Worm (Caenorhabditis elegans) whole organism, L4 larva: ENCODE results near the gene F40G9.6.
A peak's percentile ranks its signal among the peaks of the same experiment; 100 is the strongest.

ENCODE experiments used
- F26F4.8 ChIP-seq: fragments of 200-800 bp; sonication (Bioruptor generic); conservative IDR thresholded peaks from 2 replicates; pipeline ENCODE4 v1.3.6; 2022; ENCODE audit warnings: missing genetic modification characterization, missing compliant biosample characterization
- F37D6.2 ChIP-seq: sonication (generic microtip); optimal IDR thresholded peaks from 2 replicates; lab custom pipeline; 2016; ENCODE audit warnings: mild to moderate bottlenecking, missing genetic modification characterization, missing compliant biosample characterization
- F44E2.7 ChIP-seq: fragments of 200-800 bp; sonication (Bioruptor generic); IDR thresholded peaks from 2 replicates; pipeline ENCODE4 v2.1.2; 2022; ENCODE audit warnings: missing genetic modification characterization, missing compliant biosample characterization
- F49E8.2 ChIP-seq: sonication (generic microtip); optimal IDR thresholded peaks from 2 replicates; lab custom pipeline; 2016; ENCODE audit warnings: missing compliant biosample characterization, mild to moderate bottlenecking, missing genetic modification characterization, borderline replicate concordance
- R02D3.7 ChIP-seq: fragments of 150-350 bp; sonication (generic microtip); optimal IDR thresholded peaks from 3 replicates; lab custom pipeline; 2014; ENCODE audit warnings: missing biosample characterization, missing genetic modification characterization
- Y105C5A.15 ChIP-seq: fragments of 200-800 bp; sonication (Bioruptor generic); IDR thresholded peaks from 2 replicates; pipeline ENCODE4 v1.3.6; 2022; ENCODE audit warnings: missing genetic modification characterization, missing compliant biosample characterization
- Y48G9A.11 ChIP-seq: fragments of 200-800 bp; sonication (Bioruptor generic); IDR thresholded peaks from 2 replicates; pipeline ENCODE4 v1.3.6; 2022; ENCODE audit warnings: missing genetic modification reagents, missing genetic modification characterization, missing compliant biosample characterization
- Y75B8A.6 ChIP-seq: fragments of 200-800 bp; sonication (Bioruptor generic); IDR thresholded peaks from 2 replicates; pipeline ENCODE4 v1.3.6; 2022; ENCODE audit warnings: missing genetic modification reagents, missing genetic modification characterization, missing compliant biosample characterization
- aha-1 ChIP-seq: fragments of 150-350 bp; peaks from one replicate; lab custom pipeline; 2014; ENCODE audit warnings: missing biosample characterization, missing genetic modification characterization
- arid-1 ChIP-seq: fragments of 200-800 bp; sonication (Bioruptor generic); conservative IDR thresholded peaks from 2 replicates; pipeline ENCODE4 v1.3.6; 2022; ENCODE audit warnings: missing genetic modification reagents, missing genetic modification characterization, missing compliant biosample characterization
- ceh-62 ChIP-seq: sonication (generic microtip); optimal IDR thresholded peaks from 2 replicates; lab custom pipeline; 2017; ENCODE audit warnings: missing biosample characterization, missing genetic modification characterization
- ces-1 ChIP-seq: fragments of 150-350 bp; sonication (generic microtip); optimal IDR thresholded peaks from 4 replicates; lab custom pipeline; 2014; ENCODE audit warnings: missing biosample characterization, missing genetic modification reagents, missing genetic modification characterization
- ctbp-1 ChIP-seq: fragments of 200-800 bp; sonication (Bioruptor generic); IDR thresholded peaks from 2 replicates; pipeline ENCODE4 v1.3.6; 2022; ENCODE audit warnings: missing genetic modification reagents, missing genetic modification characterization, missing compliant biosample characterization
- daf-12 ChIP-seq: fragments of 150-350 bp; optimal IDR thresholded peaks from 2 replicates; lab custom pipeline; 2014; ENCODE audit warnings: missing biosample characterization, missing genetic modification reagents, missing genetic modification characterization
- daf-16 ChIP-seq, 3 experiments: sonication (generic microtip); optimal IDR thresholded peaks; 2 replicates each; lab custom pipeline; 2016 to 2017; ENCODE audit warnings: missing genetic modification characterization in 3 of 3, missing genetic modification reagents in 3 of 3, mild to moderate bottlenecking in 2 of 3, missing compliant biosample characterization in 2 of 3, missing biosample characterization in 1 of 3, moderate library complexity in 1 of 3
- daf-8 ChIP-seq: fragments of 200-800 bp; sonication (Bioruptor generic); IDR thresholded peaks from 2 replicates; pipeline ENCODE4 v1.3.6; 2022; ENCODE audit warnings: missing genetic modification characterization, missing compliant biosample characterization
- dve-1 ChIP-seq: sonication (generic microtip); optimal IDR thresholded peaks from 2 replicates; lab custom pipeline; 2017; ENCODE audit warnings: antibody characterized with exemption, mild to moderate bottlenecking, missing genetic modification characterization, missing compliant biosample characterization; ENCODE audit not compliant: insufficient read depth
- egl-27 ChIP-seq: sonication (generic microtip); optimal IDR thresholded peaks from 3 replicates; lab custom pipeline; 2017; ENCODE audit warnings: missing biosample characterization, missing genetic modification reagents, missing genetic modification characterization
- fkh-10 ChIP-seq: fragments of 150-350 bp; optimal IDR thresholded peaks from 2 replicates; lab custom pipeline; 2014; ENCODE audit warnings: missing biosample characterization, missing genetic modification reagents, missing genetic modification characterization
- hlh-11 ChIP-seq: fragments of 200-800 bp; sonication (Bioruptor generic); optimal IDR thresholded peaks from 2 replicates; lab custom pipeline; 2018; ENCODE audit warnings: mild to moderate bottlenecking, missing genetic modification characterization, missing compliant biosample characterization
- hlh-30 ChIP-seq: sonication (generic microtip); optimal IDR thresholded peaks from 2 replicates; lab custom pipeline; 2017; ENCODE audit warnings: antibody characterized with exemption, mild to moderate bottlenecking, missing genetic modification characterization, missing compliant biosample characterization; ENCODE audit not compliant: insufficient read depth
- hmg-1.1 ChIP-seq: fragments of 200-800 bp; sonication (Bioruptor generic); IDR thresholded peaks from 2 replicates; pipeline ENCODE4 v1.3.6; 2022; ENCODE audit warnings: missing genetic modification reagents, missing genetic modification characterization, missing compliant biosample characterization
- lin-13 ChIP-seq: fragments of 150-350 bp; optimal IDR thresholded peaks from 2 replicates; lab custom pipeline; 2014; ENCODE audit warnings: missing biosample characterization, missing genetic modification reagents, missing genetic modification characterization
- lin-38 ChIP-seq: fragments of 200-800 bp; sonication (Bioruptor generic); IDR thresholded peaks from 2 replicates; pipeline ENCODE4 v1.3.6; 2022; ENCODE audit warnings: missing genetic modification reagents, missing genetic modification characterization, missing compliant biosample characterization
- lir-3 ChIP-seq: sonication (generic microtip); optimal IDR thresholded peaks from 2 replicates; lab custom pipeline; 2016; ENCODE audit warnings: mild to moderate bottlenecking, missing genetic modification characterization, missing compliant biosample characterization
- lsy-2 ChIP-seq, 2 experiments: fragments of 150-350 bp in 1 of 2; sonication (generic microtip) in 1 of 2; optimal IDR thresholded peaks; 2 replicates each; lab custom pipeline; 2014 to 2017; ENCODE audit warnings: missing biosample characterization in 2 of 2, missing genetic modification characterization in 2 of 2
- mdl-1 ChIP-seq, 2 experiments: fragments of 150-350 bp in 1 of 2; sonication (generic microtip) in 1 of 2; optimal IDR thresholded peaks; 2 replicates each; lab custom pipeline; 2014 to 2017; ENCODE audit warnings: missing biosample characterization in 2 of 2, missing genetic modification characterization in 2 of 2
- mes-2 ChIP-seq: sonication (generic microtip); optimal IDR thresholded peaks from 2 replicates; lab custom pipeline; 2016; ENCODE audit warnings: missing genotype, mild to moderate bottlenecking, missing genetic modification characterization, missing compliant biosample characterization; ENCODE audit not compliant: poor library complexity, severe bottlenecking
- mxl-3 ChIP-seq: fragments of 200-800 bp; sonication (Bioruptor generic); optimal IDR thresholded peaks from 2 replicates; lab custom pipeline; 2018; ENCODE audit warnings: mild to moderate bottlenecking, missing genetic modification characterization, missing compliant biosample characterization
- nhr-102 ChIP-seq: sonication (generic microtip); optimal IDR thresholded peaks from 2 replicates; lab custom pipeline; 2016; ENCODE audit warnings: mild to moderate bottlenecking, missing genetic modification characterization, moderate library complexity, missing compliant biosample characterization
- nhr-25 ChIP-seq: sonication (generic microtip); optimal IDR thresholded peaks from 2 replicates; lab custom pipeline; 2017; ENCODE audit warnings: missing genetic modification characterization, mild to moderate bottlenecking, missing compliant biosample characterization, antibody characterized with exemption, moderate library complexity, borderline replicate concordance; ENCODE audit not compliant: insufficient read depth
- nhr-28 ChIP-seq: fragments of 150-350 bp; optimal IDR thresholded peaks from 2 replicates; lab custom pipeline; 2014; ENCODE audit warnings: missing biosample characterization, missing genetic modification characterization
- nhr-48 ChIP-seq: sonication (generic microtip); optimal IDR thresholded peaks from 2 replicates; lab custom pipeline; 2016; ENCODE audit warnings: mild to moderate bottlenecking, missing genetic modification characterization, missing compliant biosample characterization
- nhr-6 ChIP-seq: fragments of 150-350 bp; optimal IDR thresholded peaks from 2 replicates; lab custom pipeline; 2014; ENCODE audit warnings: missing biosample characterization, missing genetic modification characterization
- nhr-76 ChIP-seq: fragments of 150-350 bp; optimal IDR thresholded peaks from 2 replicates; lab custom pipeline; 2014; ENCODE audit warnings: missing biosample characterization, missing genetic modification characterization
- nhr-77 ChIP-seq: fragments of 150-350 bp; optimal IDR thresholded peaks from 2 replicates; lab custom pipeline; 2014; ENCODE audit warnings: missing biosample characterization, missing genetic modification characterization
- pha-4 ChIP-seq, 2 experiments: fragments of 150-350 bp in 1 of 2; fragments of 200-800 bp in 1 of 2; sonication (Bioruptor generic) in 1 of 2; IDR thresholded peaks in 1 of 2; optimal IDR thresholded peaks in 1 of 2; 2 replicates each; pipeline versions ENCODE4 v1.3.6 to Lab custom; 2014 to 2022; ENCODE audit warnings: missing genetic modification characterization in 2 of 2, missing genetic modification reagents in 2 of 2, missing biosample characterization in 1 of 2, missing compliant biosample characterization in 1 of 2
- php-3 ChIP-seq: fragments of 200-800 bp; sonication (Bioruptor generic); IDR thresholded peaks from 2 replicates; pipeline ENCODE4 v1.3.6; 2022; ENCODE audit warnings: missing genetic modification reagents, missing genetic modification characterization, missing compliant biosample characterization
- pqm-1 ChIP-seq: sonication (generic microtip); optimal IDR thresholded peaks from 2 replicates; lab custom pipeline; 2017; ENCODE audit warnings: missing biosample characterization, missing genetic modification characterization
- rbr-2 ChIP-seq: sonication (generic microtip); optimal IDR thresholded peaks from 2 replicates; lab custom pipeline; 2016; ENCODE audit warnings: missing genotype, missing genetic modification characterization, missing compliant biosample characterization
- set-16 ChIP-seq: fragments of 200-800 bp; sonication (Bioruptor generic); IDR thresholded peaks from 2 replicates; pipeline ENCODE4 v1.3.6; 2022; ENCODE audit warnings: missing genetic modification reagents, missing genetic modification characterization, missing compliant biosample characterization
- unc-130 ChIP-seq: sonication (generic microtip); optimal IDR thresholded peaks from 2 replicates; lab custom pipeline; 2016; ENCODE audit warnings: missing genetic modification reagents, missing genetic modification characterization, missing compliant biosample characterization

Gene F40G9.6

DNA sequence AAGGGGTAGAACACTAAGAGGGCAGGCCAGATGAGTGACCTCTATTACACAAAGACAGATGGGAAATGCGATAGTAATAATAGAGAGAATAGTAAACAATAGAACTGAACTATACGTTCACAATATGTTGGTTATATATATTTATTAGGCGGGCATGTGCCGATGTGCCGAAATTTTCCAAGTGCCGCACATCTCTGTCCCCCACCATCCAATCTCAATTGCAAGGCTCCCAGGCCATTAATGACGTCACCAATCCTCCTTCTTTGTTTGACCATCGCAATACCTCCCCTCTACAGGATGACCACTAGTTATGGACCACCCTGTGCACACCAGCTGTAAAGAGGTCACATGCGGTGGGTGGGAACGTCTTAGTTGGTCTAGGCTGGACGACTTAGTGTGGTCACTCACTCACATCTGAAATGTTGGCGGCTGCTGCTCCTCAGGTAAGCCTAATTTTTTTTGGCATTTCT lies at the start of gene F40G9.6:
Gene F40G9.6 (plus strand): TSS at position 420 of the 470 bp plus-strand sequence.
- TF ChIP-seq Y48G9A.11 = no peak
- TF ChIP-seq mdl-1 (tag; optimal IDR thresholded peaks at IDR 0.05; lab: Kevin White, UChicago) = no peak
- no peak for TF ChIP-seq nhr-28 (tag; lab: Kevin White, UChicago)
- no peak for TF ChIP-seq lsy-2 (tag; optimal IDR thresholded peaks at IDR 0.05; lab: Kevin White, UChicago)
- no peak for TF ChIP-seq mxl-3 (GFP tag; lab: Kevin White, UChicago)
- TF ChIP-seq ctbp-1 (GFP tag; lab: Robert Waterston, UW) = no peak
- no peak for TF ChIP-seq F37D6.2 (tag; lab: Kevin White, UChicago)
- TF ChIP-seq lin-38 = no peak
- no peak for TF ChIP-seq hlh-11 (tag; lab: Kevin White, UChicago)
- TF ChIP-seq lir-3 (tag; lab: Kevin White, UChicago) = no peak
- no peak for TF ChIP-seq nhr-25 (tag; lab: Kevin White, UChicago)
- no peak for TF ChIP-seq ceh-62 (tag; lab: Kevin White, UChicago)
- TF ChIP-seq F49E8.2 (tag; lab: Kevin White, UChicago) = no peak
- no peak for TF ChIP-seq daf-8
- TF ChIP-seq F44E2.7 (GFP tag; lab: Robert Waterston, UW) = no peak
- no peak for TF ChIP-seq unc-130 (GFP tag; lab: Kevin White, UChicago)
- no peak for TF ChIP-seq daf-12

DNA sequence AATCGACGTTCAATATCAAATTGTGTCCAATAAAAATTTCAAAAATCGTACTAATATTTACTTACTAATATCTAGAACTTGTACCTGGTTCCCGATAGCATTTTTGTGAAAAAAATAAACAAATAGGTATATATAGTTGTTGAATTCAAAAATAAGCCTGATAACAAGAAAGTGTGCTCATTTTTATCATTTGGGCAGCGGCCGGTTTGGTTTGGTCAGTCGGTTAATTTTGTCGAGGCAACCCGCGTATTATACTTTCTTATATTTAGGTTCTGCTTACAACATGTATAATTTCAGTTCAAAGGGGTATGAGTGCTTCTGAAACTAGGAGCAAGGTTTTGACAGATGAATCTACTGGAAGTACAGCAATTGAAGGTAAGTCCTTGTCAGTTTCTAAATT lies 48.7 kb upstream of the F40G9.6 start, which contains the start of the genes nhr-280 and C29F9.2:
Gene nhr-280 (minus strand): TSS at position 101 of the 400 bp plus-strand sequence.
Gene C29F9.2 (plus strand): TSS at position 298 of the 400 bp plus-strand sequence.
- TF ChIP-seq pqm-1 (tag; lab: Kevin White, UChicago) (peak; percentile 10), Y105C5A.15 (GFP tag; lab: Robert Waterston, UW) (no peak), nhr-76 (tag; lab: Kevin White, UChicago) (no peak), set-16 (GFP tag; lab: Robert Waterston, UW) (no peak), fkh-10 (GFP tag; lab: Kevin White, UChicago) (no peak), aha-1 (tag; lab: Kevin White, UChicago) (no peak), hlh-11 (tag; lab: Kevin White, UChicago) (peak; percentile 13), daf-16 (GFP tag; optimal IDR thresholded peaks at IDR 0.05; lab: Kevin White, UChicago) (no peak), daf-16 (tag; optimal IDR thresholded peaks at IDR 0.05; lab: Kevin White, UChicago) (peak; percentile 78), dve-1 (tag; lab: Kevin White, UChicago) (peak; percentile 40)

DNA sequence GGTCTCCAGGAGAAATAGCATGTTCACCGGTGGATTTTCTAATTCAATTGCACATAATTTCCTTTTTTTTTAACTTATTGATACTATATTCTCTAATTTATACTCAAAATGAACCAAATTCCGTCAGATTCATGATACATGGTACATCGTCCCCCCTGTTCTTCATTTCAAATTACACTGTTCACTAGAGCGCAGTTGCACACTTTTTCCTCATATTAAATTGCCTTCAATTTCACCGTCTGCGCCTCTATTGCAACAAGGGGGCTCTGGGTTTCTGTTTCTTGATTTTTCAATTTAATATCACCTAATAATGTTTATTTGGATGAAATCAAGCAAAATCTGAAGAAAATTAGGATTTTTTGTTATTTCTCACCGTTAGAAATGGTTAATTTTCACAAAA lies 47.7 kb upstream of the F40G9.6 start:
- TF ChIP-seq ces-1 (peak; percentile 6), mes-2 (peak; percentile 74), F26F4.8 (GFP tag; lab: Robert Waterston, UW) (no peak), nhr-48 (tag; lab: Kevin White, UChicago) (no peak), nhr-77 (tag; lab: Kevin White, UChicago) (peak; percentile 8), fkh-10 (GFP tag; lab: Kevin White, UChicago) (peak; percentile 20), pha-4 (GFP tag; IDR thresholded peaks at IDR 0.05; lab: Robert Waterston, UW) (no peak), pha-4 (tag; optimal IDR thresholded peaks at IDR 0.05; lab: Kevin White, UChicago) (no peak), lir-3 (tag; lab: Kevin White, UChicago) (no peak), hmg-1.1 (peak; percentile 26; the same call in 1 of the 2 replicates), nhr-102 (tag; lab: Kevin White, UChicago) (peak; percentile 16), F49E8.2 (tag; lab: Kevin White, UChicago) (no peak), hlh-30 (tag; lab: Kevin White, UChicago) (peak; percentile 36), daf-16 (GFP tag; optimal IDR thresholded peaks at IDR 0.05; lab: Kevin White, UChicago) (no peak), daf-16 (tag; optimal IDR thresholded peaks at IDR 0.05; lab: Kevin White, UChicago) (peak; percentile 63), hlh-11 (tag; lab: Kevin White, UChicago) (peak; percentile 10), egl-27 (tag; lab: Kevin White, UChicago) (no peak), nhr-6 (peak; percentile 55), arid-1 (GFP tag; lab: Robert Waterston, UW) (no peak), daf-12 (no peak), aha-1 (tag; lab: Kevin White, UChicago) (peak; percentile 78), Y48G9A.11 (no peak), dve-1 (tag; lab: Kevin White, UChicago) (peak; percentile 81), lin-38 (peak; percentile 90), nhr-28 (tag; lab: Kevin White, UChicago) (peak; percentile 50), lin-13 (peak; percentile 31), rbr-2 (peak; percentile 62), R02D3.7 (tag; lab: Kevin White, UChicago) (no peak), daf-8 (no peak), php-3 (GFP tag; lab: Robert Waterston, UW) (no peak), Y75B8A.6 (GFP tag; lab: Robert Waterston, UW) (no peak)
